Fruit fly (Drosophila melanogaster) whole organism, embryonic: ENCODE data around the gene CG14153.

ENCODE experiments used
- ATbp ChIP-seq: fragments of 200-800 bp; sonication (Bioruptor generic); optimal IDR thresholded peaks from 2 replicates; lab custom pipeline; 2017; ENCODE audit warnings: missing biosample characterization, mild to moderate bottlenecking, missing genetic modification characterization, missing genetic modification reagents
- CG13624 ChIP-seq: fragments of 200-800 bp; sonication (Bioruptor generic); optimal IDR thresholded peaks from 2 replicates; lab custom pipeline; 2016; ENCODE audit warnings: missing biosample characterization, missing genetic modification characterization
- CG3726 ChIP-seq: fragments of 200-800 bp; sonication (Bioruptor generic); IDR thresholded peaks from 3 replicates; pipeline ENCODE4, ENCODE4 v1.3.6; 2022; ENCODE audit warnings: missing biosample characterization, missing genetic modification characterization
- CG9609 ChIP-seq: fragments of 200-800 bp; sonication (Bioruptor generic); optimal IDR thresholded peaks from 3 replicates; lab custom pipeline; 2016; ENCODE audit warnings: missing biosample characterization, missing genetic modification characterization
- CG9932 ChIP-seq: fragments of 200-800 bp; sonication (Bioruptor generic); IDR thresholded peaks from 2 replicates; pipeline ENCODE4 v1.3.6; 2022; ENCODE audit warnings: missing biosample characterization, missing genetic modification characterization
- CkIIα-i1 ChIP-seq: fragments of 200-800 bp; sonication (Bioruptor generic); IDR thresholded peaks from 2 replicates; pipeline ENCODE4 v1.3.6; 2022; ENCODE audit warnings: missing biosample characterization, missing genetic modification characterization
- Fer1 ChIP-seq: fragments of 200-800 bp; sonication (Bioruptor generic); optimal IDR thresholded peaks from 2 replicates; lab custom pipeline; 2017; ENCODE audit warnings: missing biosample characterization, mild to moderate bottlenecking, missing genetic modification characterization
- Vsx1 ChIP-seq: fragments of 200-800 bp; sonication (Bioruptor generic); optimal IDR thresholded peaks from 2 replicates; lab custom pipeline; 2017; ENCODE audit warnings: missing biosample characterization, mild to moderate bottlenecking, missing genetic modification characterization, missing genetic modification reagents
- cas ChIP-seq: fragments of 200-800 bp; sonication (Bioruptor generic); IDR thresholded peaks from 2 replicates; pipeline ENCODE4 v1.3.6; 2022; ENCODE audit warnings: missing biosample characterization, missing genetic modification characterization
- sob ChIP-seq: fragments of 200-800 bp; sonication (Bioruptor generic); IDR thresholded peaks from 2 replicates; pipeline ENCODE4 v1.3.6; 2022; ENCODE audit warnings: missing biosample characterization, missing genetic modification characterization

DNA sequence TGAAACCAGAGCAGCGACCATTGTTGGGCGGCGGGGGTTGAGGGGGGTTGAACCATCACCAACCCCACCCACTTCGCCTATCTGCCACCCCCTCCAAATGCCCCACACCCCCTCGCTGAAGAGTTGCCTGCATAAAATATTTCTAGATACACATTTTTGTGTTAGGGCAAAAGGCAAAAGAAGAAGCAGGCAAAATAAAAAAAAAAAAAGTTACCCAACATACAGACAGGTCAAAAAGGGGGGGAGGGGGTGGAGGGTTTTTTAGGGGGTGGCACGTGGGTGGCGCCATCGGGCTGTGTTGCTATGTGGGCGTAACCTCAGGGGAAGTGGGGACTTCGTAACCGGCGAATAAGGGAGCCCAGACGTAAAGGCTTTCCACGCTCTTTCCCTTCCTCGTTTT lies 29.2 kb downstream of the CG14153 start:
- TF ChIP-seq CG3726 (GFP tag; lab: Robert Waterston, UW), result no peak
- TF ChIP-seq cas, result no peak
- no peak for TF ChIP-seq CG13624 (GFP tag; lab: Kevin White, UChicago)
- no peak for TF ChIP-seq sob
- no peak for TF ChIP-seq CG9932 (GFP tag; lab: Robert Waterston, UW)
- TF ChIP-seq Fer1, result no peak
- TF ChIP-seq ATbp, result no peak
- no peak for TF ChIP-seq CkIIα-i1 (GFP tag; lab: Robert Waterston, UW)
- no peak for TF ChIP-seq CG9609 (GFP tag; lab: Kevin White, UChicago)
- no peak for TF ChIP-seq Vsx1 (GFP tag; lab: Kevin White, UChicago)
